Worm (Caenorhabditis elegans) whole organism, L4/young adult: ENCODE measurements around the gene szy-2.

Source experiments
- W03F9.2 ChIP-seq: fragments of 150-350 bp; optimal IDR thresholded peaks from 2 replicates; lab custom pipeline; 2014; ENCODE audit warnings: missing biosample characterization, missing genetic modification characterization
- dao-5 ChIP-seq: sonication (generic microtip); optimal IDR thresholded peaks from 2 replicates; lab custom pipeline; 2016; ENCODE audit warnings: missing genotype, missing genetic modification characterization, moderate library complexity, missing compliant biosample characterization
- him-1 ChIP-seq: sonication (generic microtip); optimal IDR thresholded peaks from 2 replicates; lab custom pipeline; 2016; ENCODE audit warnings: missing genotype, missing genetic modification reagents, missing genetic modification characterization, missing compliant biosample characterization

Gene szy-2

DNA sequence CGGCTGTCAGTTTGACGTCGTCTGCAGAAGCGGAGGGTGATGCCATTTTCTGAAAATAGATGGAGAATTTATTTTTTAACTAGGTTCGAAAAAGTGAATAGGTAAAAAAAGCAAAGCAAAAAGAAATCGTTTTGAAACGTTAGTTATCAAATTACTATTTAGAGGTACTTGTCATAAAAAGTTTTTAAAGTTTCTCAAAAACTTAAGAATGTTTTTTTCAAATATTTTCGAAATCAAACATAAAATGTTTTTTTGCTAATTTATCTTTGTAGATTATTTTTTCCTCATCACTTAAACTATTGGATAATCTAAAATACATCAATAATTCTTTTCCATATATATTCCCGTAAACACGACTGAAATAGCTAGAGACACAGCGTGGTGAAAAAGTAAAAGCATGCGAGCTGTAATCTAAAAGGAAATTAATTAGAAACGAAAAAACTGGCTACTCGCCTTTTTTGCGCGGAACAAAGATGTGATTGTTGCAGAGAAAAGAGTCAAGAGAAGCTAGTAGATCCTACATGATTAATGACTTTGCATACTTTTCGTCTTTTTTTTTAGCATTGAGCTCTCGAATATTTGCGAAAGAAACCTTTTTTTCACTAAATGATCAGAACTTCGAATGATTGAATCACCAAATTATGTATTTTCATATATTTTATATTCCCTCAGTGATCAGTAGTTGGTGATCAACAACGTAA, at the start of gene szy-2:
Gene szy-2, minus strand, starts transcription at position 51 of the 701 bp plus-strand sequence.
- TF ChIP-seq W03F9.2: no peak
- TF ChIP-seq him-1 (tag; lab: Kevin White, UChicago): no peak
- no peak for TF ChIP-seq dao-5 (tag; lab: Kevin White, UChicago)

DNA sequence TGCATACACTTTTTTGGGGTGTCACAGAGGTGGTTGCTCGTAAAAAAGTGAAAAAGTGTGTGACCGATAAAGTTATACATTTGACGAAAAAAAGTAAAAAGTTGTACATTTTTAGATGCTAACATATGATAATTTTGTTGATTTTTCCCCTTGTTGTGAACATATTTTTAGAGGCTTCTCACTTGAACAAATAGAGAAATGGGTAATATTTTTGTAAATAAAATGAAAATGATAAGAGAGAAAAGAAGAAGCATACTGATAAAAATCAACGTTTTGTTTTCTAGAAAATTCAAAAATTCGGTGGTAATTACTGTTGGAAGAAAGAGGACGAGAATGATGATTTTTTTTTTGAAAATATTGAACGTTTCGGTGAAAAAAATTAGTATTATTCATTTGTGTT, 49.2 kb upstream of the szy-2 start:
- TF ChIP-seq him-1 (tag; lab: Kevin White, UChicago): no peak
- no peak for TF ChIP-seq dao-5 (tag; lab: Kevin White, UChicago)
- TF ChIP-seq W03F9.2: no peak

DNA sequence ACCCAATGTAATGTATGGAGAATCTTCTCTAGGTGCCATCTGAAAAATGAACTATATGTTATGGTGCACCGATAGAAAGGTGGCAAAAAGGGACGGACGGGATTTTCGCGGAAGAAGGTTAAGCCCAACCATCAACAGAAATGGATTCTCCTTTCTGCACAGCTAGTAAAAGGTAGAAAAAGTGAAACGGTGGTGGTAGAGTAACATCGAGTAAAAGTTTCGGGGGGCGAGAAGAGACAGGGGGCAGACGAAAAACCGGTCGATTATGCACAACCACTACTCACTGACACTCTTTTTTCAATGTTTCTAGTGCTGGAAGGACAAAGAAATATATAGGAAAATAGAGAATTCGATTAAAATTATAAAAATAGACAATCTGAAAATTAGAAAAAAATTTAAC, 48.5 kb upstream of the szy-2 start:
- TF ChIP-seq dao-5 (tag; lab: Kevin White, UChicago): no peak
- no peak for TF ChIP-seq W03F9.2
- no peak for TF ChIP-seq him-1 (tag; lab: Kevin White, UChicago)

DNA sequence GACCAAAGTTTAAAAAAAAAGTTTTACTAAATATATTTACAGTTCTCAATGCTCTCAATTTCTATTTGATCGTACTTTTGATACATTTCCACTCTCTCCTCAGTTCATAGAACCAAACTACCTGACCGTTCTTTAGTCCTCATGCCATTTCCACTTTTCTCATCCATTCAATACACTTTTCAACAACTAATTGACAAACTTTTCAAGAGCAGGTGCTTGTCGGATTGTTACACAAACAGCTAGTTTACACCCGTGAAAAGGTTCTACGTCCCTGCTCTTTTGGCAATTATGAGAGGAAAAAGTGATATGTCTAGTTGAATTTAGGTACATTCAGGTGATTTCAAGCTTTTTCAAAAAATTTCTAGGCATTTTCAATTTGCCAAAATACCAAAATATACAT, 46.8 kb upstream of the szy-2 start:
- no peak for TF ChIP-seq dao-5 (tag; lab: Kevin White, UChicago)
- no peak for TF ChIP-seq him-1 (tag; lab: Kevin White, UChicago)

DNA sequence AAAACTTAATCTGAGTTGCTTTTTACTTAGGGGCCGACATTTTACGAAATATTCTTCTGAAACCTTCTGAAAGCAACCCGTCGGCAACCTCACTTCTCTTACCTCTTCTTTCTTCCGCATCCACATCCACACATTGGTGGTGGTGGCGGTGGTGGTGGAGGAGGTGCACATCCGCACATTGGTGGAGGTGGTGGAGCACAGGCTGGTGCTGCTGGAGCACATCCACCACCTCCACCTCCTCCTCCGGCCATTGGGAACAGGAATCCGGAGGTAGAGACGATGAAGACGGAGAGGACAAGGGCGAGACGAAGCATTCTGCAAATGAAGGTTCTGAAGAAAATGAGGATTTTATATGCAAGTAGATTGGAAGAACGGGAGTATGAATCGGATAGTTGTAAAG, 42.6 kb upstream of the szy-2 start, which contains the start of gene grl-22:
Gene grl-22, minus strand, starts transcription at position 332 of the 400 bp plus-strand sequence.
- no peak for TF ChIP-seq dao-5 (tag; lab: Kevin White, UChicago)
- no peak for TF ChIP-seq W03F9.2
- TF ChIP-seq him-1 (tag; lab: Kevin White, UChicago): no peak

DNA sequence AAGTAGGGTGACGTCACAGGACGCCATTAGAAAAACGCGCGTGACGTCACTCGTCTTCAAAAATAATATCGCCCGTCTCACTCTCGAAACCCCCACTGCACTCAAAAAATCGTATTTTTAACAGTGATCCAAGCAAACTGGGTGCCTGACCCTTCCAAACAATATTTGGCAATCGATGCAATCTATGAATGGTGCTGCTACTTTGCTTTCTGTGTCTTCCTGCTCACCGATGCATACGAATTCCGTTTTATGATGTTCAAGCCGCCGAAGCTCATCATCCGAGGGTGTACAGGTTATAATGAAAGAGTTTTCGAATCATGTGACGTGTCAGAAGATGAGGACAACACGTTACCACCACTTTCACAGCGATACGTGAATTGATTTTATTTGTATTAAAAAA, 36.5 kb upstream of the szy-2 start, which contains the start of gene W03A5.1:
Gene W03A5.1, plus strand, starts transcription at position 301 of the 400 bp plus-strand sequence.
- TF ChIP-seq W03F9.2 (no peak), him-1 (tag; lab: Kevin White, UChicago) (no peak), dao-5 (tag; lab: Kevin White, UChicago) (no peak)

DNA sequence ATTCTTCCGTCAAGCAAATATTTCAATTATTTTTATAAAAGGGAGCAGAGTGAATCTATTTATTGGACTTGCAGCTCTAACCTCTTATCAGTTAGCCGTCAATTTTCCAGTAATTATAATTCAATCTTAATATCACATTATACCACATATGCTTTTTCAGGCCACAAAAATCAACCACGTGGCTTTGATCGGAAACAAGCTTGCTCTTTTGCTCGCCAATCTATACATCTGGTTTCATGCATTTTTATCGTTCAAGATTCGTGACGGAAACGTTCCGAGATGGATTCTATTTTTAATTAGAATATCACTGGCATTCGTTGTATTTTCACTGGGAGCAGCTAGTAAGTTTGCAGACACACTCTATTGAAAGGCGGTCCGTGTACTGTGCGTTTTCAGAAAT, 36.0 kb upstream of the szy-2 start:
- TF ChIP-seq W03F9.2 (no peak), dao-5 (tag; lab: Kevin White, UChicago) (no peak), him-1 (tag; lab: Kevin White, UChicago) (no peak)

DNA sequence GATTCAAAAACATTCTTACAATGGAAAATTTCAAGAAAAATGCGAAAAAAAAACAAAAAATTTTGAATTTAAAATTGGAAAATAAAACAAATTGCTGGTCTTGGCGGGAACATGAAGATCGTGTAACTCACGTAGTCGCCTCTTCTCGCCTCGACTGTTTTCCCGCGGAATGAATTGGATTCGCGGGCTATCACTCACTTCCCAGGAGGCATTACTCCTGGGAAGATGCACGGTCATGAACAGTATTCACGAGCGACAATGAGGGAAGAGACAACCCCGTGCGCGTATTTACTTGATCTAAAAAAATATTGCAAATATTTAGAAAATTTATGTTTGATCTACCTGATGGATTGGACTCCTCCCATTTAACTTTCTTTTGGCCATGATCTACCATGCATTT, 35.2 kb upstream of the szy-2 start:
- TF ChIP-seq him-1 (tag; lab: Kevin White, UChicago) (no peak), dao-5 (tag; lab: Kevin White, UChicago) (no peak), W03F9.2 (no peak)

DNA sequence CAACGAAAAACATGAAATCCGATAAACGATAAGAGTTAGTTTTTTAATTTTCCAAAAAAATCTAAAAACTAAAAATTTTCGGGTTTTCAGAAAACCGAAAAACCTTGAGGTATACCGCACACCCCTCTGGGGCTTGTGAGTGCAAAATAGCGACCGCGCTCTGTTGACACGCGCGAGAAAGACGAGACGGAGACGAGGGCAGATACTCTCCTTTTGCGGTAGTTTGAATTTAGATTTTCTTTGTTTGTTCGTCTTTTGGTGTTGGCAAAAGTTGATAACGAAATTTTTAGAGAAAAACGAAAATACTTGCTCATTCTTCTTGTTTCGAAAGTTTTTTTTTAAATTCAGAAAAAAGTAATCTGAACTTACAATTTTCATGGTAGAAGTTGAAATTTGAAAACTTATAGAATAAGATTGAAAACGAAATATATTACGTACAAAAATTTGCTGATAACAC, 34.6 kb upstream of the szy-2 start, which contains the start of the genes W03A5.2 and Y32H12A.8:
Gene W03A5.2, plus strand, starts transcription at position 407 of the 457 bp plus-strand sequence.
Gene Y32H12A.8, minus strand, starts transcription at position 410 of the 457 bp plus-strand sequence.
- TF ChIP-seq dao-5 (tag; lab: Kevin White, UChicago) (no peak), him-1 (tag; lab: Kevin White, UChicago) (no peak), W03F9.2 (no peak)

DNA sequence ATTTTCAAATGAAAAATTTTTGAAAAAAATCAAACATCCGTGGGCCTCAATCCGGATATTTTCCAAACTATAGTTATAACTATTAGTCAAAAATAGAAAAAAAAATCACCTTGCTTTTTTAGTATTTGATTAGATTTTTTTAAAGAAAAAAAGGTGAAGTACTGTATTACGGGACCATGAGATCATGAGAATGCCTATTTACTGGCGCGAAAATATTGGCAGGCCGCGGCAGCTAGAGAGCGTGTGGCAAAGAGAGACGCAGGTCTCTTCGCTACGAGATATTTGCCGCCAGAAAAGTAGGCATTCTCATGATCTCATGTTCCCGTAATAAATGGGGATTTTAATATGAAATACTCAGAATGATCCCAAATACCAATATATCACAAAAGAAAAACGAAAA, 33.9 kb upstream of the szy-2 start:
- no peak for TF ChIP-seq him-1 (tag; lab: Kevin White, UChicago)
- no peak for TF ChIP-seq dao-5 (tag; lab: Kevin White, UChicago)
- no peak for TF ChIP-seq W03F9.2

DNA sequence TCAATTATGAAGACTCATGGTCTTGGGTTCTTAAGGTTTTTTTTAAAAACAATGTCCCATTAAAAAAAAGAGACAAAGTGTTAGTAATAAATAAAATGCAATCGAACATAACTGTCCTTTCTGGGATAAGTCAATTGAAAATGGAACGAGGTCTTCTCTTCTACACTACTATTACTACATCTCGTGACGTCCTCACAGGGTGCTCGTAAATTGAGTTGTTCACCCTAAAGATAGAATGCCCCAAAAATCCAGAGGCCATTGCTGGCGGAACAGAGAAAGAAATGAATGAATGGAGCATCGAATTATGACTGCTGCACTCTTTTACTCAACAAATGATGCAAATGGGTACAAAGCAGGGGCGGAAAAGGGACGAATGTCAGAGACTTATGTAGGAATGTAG, 31.3 kb upstream of the szy-2 start:
- no peak for TF ChIP-seq dao-5 (tag; lab: Kevin White, UChicago)
- no peak for TF ChIP-seq W03F9.2
- no peak for TF ChIP-seq him-1 (tag; lab: Kevin White, UChicago)

DNA sequence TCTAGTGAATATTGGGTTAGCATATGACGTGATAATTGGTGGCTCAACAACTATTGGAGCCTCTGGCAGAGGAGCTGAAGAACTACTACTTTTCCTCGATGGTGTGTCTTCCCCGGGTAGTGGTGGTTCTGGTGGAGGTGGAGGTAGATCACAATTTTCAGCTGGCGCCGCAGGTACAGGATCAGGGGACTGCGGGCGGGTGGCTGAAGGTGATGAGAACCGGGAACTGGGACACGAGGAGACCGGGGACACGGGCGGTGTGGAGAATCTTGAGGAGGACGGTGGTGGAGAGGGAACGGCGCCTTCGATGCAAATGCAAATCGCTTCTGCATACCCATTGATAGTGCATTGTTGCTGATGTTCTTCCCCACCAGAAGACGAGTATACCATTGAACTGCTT, 24.7 kb upstream of the szy-2 start:
- TF ChIP-seq dao-5 (tag; lab: Kevin White, UChicago) (no peak), W03F9.2 (no peak), him-1 (tag; lab: Kevin White, UChicago) (no peak)

DNA sequence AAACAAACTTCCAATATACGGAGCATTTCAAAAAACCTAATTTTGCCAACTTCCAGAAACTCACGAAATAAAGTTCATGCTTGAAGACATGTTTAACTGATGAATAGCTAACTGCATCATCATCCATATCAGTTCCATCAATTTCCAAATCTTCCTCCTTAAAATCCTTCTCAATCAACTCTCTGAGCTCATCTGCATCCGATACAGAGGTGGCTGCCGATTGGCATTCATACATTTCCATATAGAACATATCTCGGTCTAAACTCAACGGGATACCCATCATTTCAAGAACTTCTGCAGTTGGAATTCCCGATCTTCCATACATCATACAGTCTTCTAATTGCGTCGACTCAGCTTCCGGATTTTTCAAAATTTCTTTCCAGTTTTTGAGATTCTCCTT, 18.3 kb upstream of the szy-2 start:
- no peak for TF ChIP-seq him-1 (tag; lab: Kevin White, UChicago)
- no peak for TF ChIP-seq W03F9.2
- TF ChIP-seq dao-5 (tag; lab: Kevin White, UChicago): no peak

DNA sequence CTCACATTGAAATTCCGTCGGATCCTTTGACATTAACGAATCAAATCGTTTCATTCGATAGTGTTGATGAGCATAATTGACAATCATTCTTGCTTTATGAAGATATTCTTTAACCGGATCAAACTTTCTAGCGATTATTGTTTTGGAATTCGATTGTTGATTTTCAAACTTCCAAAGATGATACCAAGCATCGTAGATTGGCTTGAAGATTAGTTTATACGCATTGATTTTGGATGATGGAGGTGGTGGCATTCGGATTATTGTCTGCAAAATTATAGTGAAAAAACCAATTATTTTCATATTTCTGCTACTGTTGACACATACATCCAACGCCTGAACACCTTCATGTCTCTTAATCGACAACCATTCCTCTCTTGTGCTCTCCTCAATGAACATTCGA, 17.0 kb upstream of the szy-2 start:
- TF ChIP-seq W03F9.2 (no peak), him-1 (tag; lab: Kevin White, UChicago) (no peak), dao-5 (tag; lab: Kevin White, UChicago) (no peak)

DNA sequence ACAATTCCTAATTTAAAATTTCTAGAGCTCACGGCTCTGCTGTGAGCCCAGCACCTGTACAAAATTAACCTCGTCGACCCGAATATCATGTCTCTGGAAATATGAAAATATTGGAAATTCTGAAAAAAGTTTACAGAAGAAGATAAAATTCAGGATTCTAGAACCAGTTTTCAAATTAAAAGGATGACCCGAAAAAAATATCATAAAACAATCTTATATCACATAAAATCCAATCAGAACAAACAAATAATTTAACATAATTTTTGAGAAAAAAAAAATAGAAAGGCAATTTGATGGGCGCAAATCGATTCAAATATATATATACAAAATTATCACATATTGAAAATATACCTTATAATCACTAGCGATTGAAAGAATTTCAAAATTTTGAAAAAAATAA, 14.2 kb upstream of the szy-2 start, which contains the start of gene Y32H12A.7:
Gene Y32H12A.7, minus strand, starts transcription at position 101 of the 400 bp plus-strand sequence.
- TF ChIP-seq W03F9.2 (no peak), him-1 (tag; lab: Kevin White, UChicago) (no peak), dao-5 (tag; lab: Kevin White, UChicago) (no peak)
